Worm (Caenorhabditis elegans): Measurements from ENCODE around the gene W04E12.7.

Gene W04E12.7

DNA sequence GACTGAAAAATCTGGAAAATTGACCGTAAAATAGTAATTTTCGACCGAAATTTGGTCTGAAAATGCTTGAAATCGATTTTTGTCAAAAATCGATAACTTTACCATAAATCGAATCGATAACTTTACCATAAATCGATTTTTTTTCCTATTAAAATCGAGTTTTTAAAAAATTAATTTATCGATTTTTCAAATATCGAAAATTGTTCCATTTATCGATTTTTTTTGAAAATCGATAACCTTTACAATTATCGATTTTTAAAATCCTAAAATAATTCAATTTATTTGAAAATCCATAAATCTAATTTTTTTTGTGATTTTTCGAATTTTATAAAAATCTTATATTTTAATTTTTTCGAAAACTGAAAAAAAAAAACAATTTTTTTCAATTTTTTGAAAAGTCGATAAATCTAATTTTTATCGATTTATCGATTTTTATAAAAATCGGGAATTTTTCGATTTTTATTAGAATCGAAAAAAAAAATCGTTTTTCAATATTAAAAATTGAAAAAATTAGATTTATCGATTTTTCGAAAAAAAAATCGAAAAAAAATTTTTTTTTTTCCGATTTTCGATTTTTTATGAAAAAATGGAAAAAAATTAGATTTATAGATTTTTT, 46.0 kb downstream of the W04E12.7 start:
- no peak for TF ChIP-seq ZK185.1 (tag; optimal IDR thresholded peaks at IDR 0.05; ENCODE audit: poor library complexity, severe bottlenecking)
- TF ChIP-seq tbp1 (GFP tag; optimal IDR thresholded peaks at IDR 0.05), result no peak
- no peak for TF ChIP-seq snpc-3.4 (tag; optimal IDR thresholded peaks at IDR 0.05)
- no peak for TF ChIP-seq ccch-3 (GFP tag; optimal IDR thresholded peaks at IDR 0.05)
- TF ChIP-seq Y56A3A.18 (GFP tag; IDR thresholded peaks at IDR 0.05), result no peak
- TF ChIP-seq lsl-1 (GFP tag; optimal IDR thresholded peaks at IDR 0.05), result no peak
- TF ChIP-seq ztf-6 (GFP tag; IDR thresholded peaks at IDR 0.05), result no peak
- TF ChIP-seq D2030.7 (GFP tag; IDR thresholded peaks at IDR 0.05), result no peak
- no peak for TF ChIP-seq attf-3 (GFP tag; conservative IDR thresholded peaks at IDR 0.05)
- TF ChIP-seq sptf-2 (GFP tag; optimal IDR thresholded peaks at IDR 0.05), result no peak
- TF ChIP-seq zfh-2 (GFP tag; conservative IDR thresholded peaks at IDR 0.05), result no peak
- no peak for TF ChIP-seq xnd-1 (tag; optimal IDR thresholded peaks at IDR 0.05)
- TF ChIP-seq dox-1 (GFP tag; IDR thresholded peaks at IDR 0.05), result no peak
- TF ChIP-seq dpl-1 (GFP tag; optimal IDR thresholded peaks at IDR 0.05), result no peak
- TF ChIP-seq bed-2 (GFP tag; IDR thresholded peaks at IDR 0.05), result no peak
- no peak for TF ChIP-seq hlh-12 (tag; optimal IDR thresholded peaks at IDR 0.05)
- TF ChIP-seq pbrm-1 (GFP tag; IDR thresholded peaks at IDR 0.05), result no peak
- TF ChIP-seq ceh-27 (GFP tag; optimal IDR thresholded peaks at IDR 0.05), result no peak
- no peak for TF ChIP-seq nhr-120 (GFP tag; IDR thresholded peaks at IDR 0.05)
- no peak for TF ChIP-seq hsf-1 (GFP tag; IDR thresholded peaks at IDR 0.05)
